Worm (Caenorhabditis elegans) whole organism, L3 larva: ENCODE data around the gene dhs-27.

Source experiments
- R02D3.7 ChIP-seq: fragments of 150-350 bp; optimal IDR thresholded peaks from 2 replicates; lab custom pipeline; 2014; ENCODE audit warnings: missing biosample characterization, missing genetic modification characterization
- ZK546.5 ChIP-seq: sonication (generic microtip); optimal IDR thresholded peaks from 2 replicates; lab custom pipeline; 2017; ENCODE audit warnings: missing biosample characterization, missing genetic modification characterization
- aly-2 ChIP-seq: fragments of 150-350 bp; optimal IDR thresholded peaks from 2 replicates; lab custom pipeline; 2014; ENCODE audit warnings: missing biosample characterization, missing genetic modification characterization
- ama-1 ChIP-seq: fragments of 150-350 bp; optimal IDR thresholded peaks from 2 replicates; lab custom pipeline; 2018
- ceh-82 ChIP-seq: fragments of 150-350 bp; optimal IDR thresholded peaks from 2 replicates; lab custom pipeline; 2014; ENCODE audit warnings: missing biosample characterization, missing genetic modification characterization
- ceh-9 ChIP-seq: sonication (generic microtip); optimal IDR thresholded peaks from 2 replicates; lab custom pipeline; 2018; ENCODE audit warnings: missing biosample characterization, missing genetic modification characterization
- egl-27 ChIP-seq: sonication (generic microtip); optimal IDR thresholded peaks from 4 replicates; lab custom pipeline; 2017; ENCODE audit warnings: missing biosample characterization, missing genetic modification reagents, missing genetic modification characterization
- egl-5 ChIP-seq: fragments of 150-350 bp; optimal IDR thresholded peaks from 2 replicates; lab custom pipeline; 2017; ENCODE audit warnings: missing biosample characterization, missing genetic modification reagents, missing genetic modification characterization, inconsistent platforms
- elt-2 ChIP-seq: sonication (generic microtip); optimal IDR thresholded peaks from 2 replicates; lab custom pipeline; 2016; ENCODE audit warnings: missing genetic modification reagents, mild to moderate bottlenecking, missing genetic modification characterization, missing compliant biosample characterization
- elt-3 ChIP-seq, 3 experiments: fragments of 150-350 bp in 1 of 3; sonication (generic microtip) in 2 of 3; optimal IDR thresholded peaks; 2 replicates in 2 of 3; 4 replicates in 1 of 3; lab custom pipeline; 2014 to 2017; ENCODE audit warnings: missing biosample characterization in 3 of 3, missing genetic modification characterization in 3 of 3
- eor-1 ChIP-seq, 2 experiments: fragments of 150-350 bp; optimal IDR thresholded peaks; 2 replicates each; lab custom pipeline; 2014 to 2018; ENCODE audit warnings: missing biosample characterization in 2 of 2, missing genetic modification characterization in 2 of 2
- fkh-10 ChIP-seq: sonication (generic microtip); optimal IDR thresholded peaks from 2 replicates; lab custom pipeline; 2017; ENCODE audit warnings: missing biosample characterization, missing genetic modification reagents, missing genetic modification characterization
- fkh-2 ChIP-seq: fragments of 150-350 bp; optimal IDR thresholded peaks from 2 replicates; lab custom pipeline; 2014; ENCODE audit warnings: missing biosample characterization, missing genetic modification reagents, missing genetic modification characterization
- hmg-11 ChIP-seq: sonication (generic microtip); optimal IDR thresholded peaks from 2 replicates; lab custom pipeline; 2016; ENCODE audit warnings: missing genetic modification characterization, missing compliant biosample characterization
- jun-1 ChIP-seq: fragments of 150-350 bp; optimal IDR thresholded peaks from 2 replicates; lab custom pipeline; 2014; ENCODE audit warnings: missing biosample characterization, missing genetic modification reagents, missing genetic modification characterization
- lin-39 ChIP-seq: fragments of 150-350 bp; optimal IDR thresholded peaks from 2 replicates; lab custom pipeline; 2018; ENCODE audit warnings: missing biosample characterization, missing genetic modification reagents, missing genetic modification characterization
- lsy-12 ChIP-seq: sonication (generic microtip); optimal IDR thresholded peaks from 2 replicates; lab custom pipeline; 2016; ENCODE audit warnings: mild to moderate bottlenecking, missing genetic modification characterization, missing compliant biosample characterization
- mdl-1 ChIP-seq: fragments of 150-350 bp; optimal IDR thresholded peaks from 2 replicates; lab custom pipeline; 2014; ENCODE audit warnings: missing biosample characterization, missing genetic modification characterization
- mml-1 ChIP-seq: fragments of 150-350 bp; sonication (generic microtip); optimal IDR thresholded peaks from 3 replicates; lab custom pipeline; 2014; ENCODE audit warnings: missing biosample characterization, missing genetic modification characterization
- nfya-1 ChIP-seq: sonication (generic microtip); optimal IDR thresholded peaks from 2 replicates; lab custom pipeline; 2017; ENCODE audit warnings: missing genetic modification characterization, mild to moderate bottlenecking, missing compliant biosample characterization, antibody characterized with exemption, moderate library complexity; ENCODE audit not compliant: insufficient read depth
- nhr-12 ChIP-seq: fragments of 150-350 bp; optimal IDR thresholded peaks from 2 replicates; lab custom pipeline; 2014; ENCODE audit warnings: missing biosample characterization, missing genetic modification characterization
- nhr-23 ChIP-seq: fragments of 150-350 bp; optimal IDR thresholded peaks from 2 replicates; lab custom pipeline; 2014; ENCODE audit warnings: missing biosample characterization, missing genetic modification reagents, missing genetic modification characterization
- nhr-25 ChIP-seq: sonication (generic microtip); optimal IDR thresholded peaks from 2 replicates; lab custom pipeline; 2017; ENCODE audit warnings: missing biosample characterization, missing genetic modification characterization
- nhr-28 ChIP-seq: fragments of 150-350 bp; optimal IDR thresholded peaks from 2 replicates; lab custom pipeline; 2014; ENCODE audit warnings: missing biosample characterization, missing genetic modification characterization
- nhr-43 ChIP-seq: sonication (generic microtip); optimal IDR thresholded peaks from 2 replicates; lab custom pipeline; 2016; ENCODE audit warnings: mild to moderate bottlenecking, missing genetic modification characterization, missing compliant biosample characterization; ENCODE audit not compliant: poor library complexity, severe bottlenecking
- nhr-67 ChIP-seq: fragments of 150-350 bp; optimal IDR thresholded peaks from 2 replicates; lab custom pipeline; 2014; ENCODE audit warnings: missing biosample characterization, missing genetic modification characterization
- nhr-76 ChIP-seq: fragments of 150-350 bp; sonication (generic microtip); optimal IDR thresholded peaks from 5 replicates; lab custom pipeline; 2014; ENCODE audit warnings: missing biosample characterization, missing genetic modification characterization
- pha-4 ChIP-seq: fragments of 150-350 bp; optimal IDR thresholded peaks from 2 replicates; lab custom pipeline; 2014; ENCODE audit warnings: missing biosample characterization, missing genetic modification reagents, missing genetic modification characterization
- sea-2 ChIP-seq: fragments of 150-350 bp; sonication (generic microtip); optimal IDR thresholded peaks from 4 replicates; lab custom pipeline; 2014; ENCODE audit warnings: missing biosample characterization, missing genetic modification reagents, missing genetic modification characterization
- skn-1 ChIP-seq: fragments of 150-350 bp; optimal IDR thresholded peaks from 2 replicates; lab custom pipeline; 2014; ENCODE audit warnings: missing biosample characterization, missing genetic modification characterization
- tbx-2 ChIP-seq: sonication (generic microtip); optimal IDR thresholded peaks from 2 replicates; lab custom pipeline; 2016; ENCODE audit warnings: mild to moderate bottlenecking, missing genetic modification characterization, missing compliant biosample characterization
- unc-39 ChIP-seq: sonication (generic microtip); optimal IDR thresholded peaks from 4 replicates; lab custom pipeline; 2017; ENCODE audit warnings: missing biosample characterization, missing genetic modification characterization
- ztf-4 ChIP-seq: fragments of 150-350 bp; optimal IDR thresholded peaks from 2 replicates; lab custom pipeline; 2014; ENCODE audit warnings: missing biosample characterization, missing genetic modification characterization

Gene dhs-27

DNA sequence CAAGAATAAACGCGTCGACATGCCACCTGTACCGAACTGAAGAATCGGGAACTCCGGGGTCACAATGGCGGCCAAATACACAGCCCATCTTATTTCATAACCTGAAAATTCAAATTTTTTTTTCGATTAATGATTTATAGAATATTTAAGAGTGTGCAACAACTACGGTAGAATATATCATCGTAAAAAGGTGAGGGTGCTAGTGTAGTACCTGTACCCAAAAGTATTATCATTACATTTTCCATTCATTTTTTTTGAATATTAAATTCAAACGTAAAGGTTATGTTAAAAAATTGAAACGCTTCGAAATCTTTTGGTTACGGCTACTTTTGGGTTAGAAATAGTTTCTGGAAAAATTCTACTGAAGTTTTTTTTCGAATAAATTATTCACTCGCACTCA is 15.5 kb upstream of the dhs-27 start, which contains the start of gene ZK813.4:
Gene ZK813.4, minus strand, starts transcription at position 101 of the 400 bp plus-strand sequence.
- no peak for TF ChIP-seq nhr-25
- TF ChIP-seq, all 47 proteins: peak for 0

DNA sequence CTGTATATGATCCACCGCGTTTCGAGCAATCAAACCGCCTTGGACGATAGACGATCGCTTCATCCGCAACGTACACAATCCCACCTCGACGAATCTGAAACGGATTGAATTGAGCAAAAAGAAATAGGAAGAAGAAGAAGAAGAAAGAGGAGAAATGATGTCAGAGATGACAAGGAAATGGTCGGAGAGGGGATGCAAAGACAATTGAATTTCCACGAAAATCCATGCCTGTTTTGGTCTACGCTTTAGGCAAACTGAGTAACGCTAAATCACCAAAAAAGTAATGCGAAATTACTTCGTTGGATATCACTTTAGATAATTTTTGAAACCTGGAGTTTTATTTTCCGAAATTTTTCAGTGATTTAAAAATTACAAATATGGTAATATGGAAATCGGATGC is 14.6 kb upstream of the dhs-27 start:
- TF ChIP-seq fkh-10 (GFP tag; lab: Kevin White, UChicago) (peak; percentile 35), ama-1 (no peak), lin-39 (no peak), nfya-1 (tag; lab: Kevin White, UChicago) (no peak)

DNA sequence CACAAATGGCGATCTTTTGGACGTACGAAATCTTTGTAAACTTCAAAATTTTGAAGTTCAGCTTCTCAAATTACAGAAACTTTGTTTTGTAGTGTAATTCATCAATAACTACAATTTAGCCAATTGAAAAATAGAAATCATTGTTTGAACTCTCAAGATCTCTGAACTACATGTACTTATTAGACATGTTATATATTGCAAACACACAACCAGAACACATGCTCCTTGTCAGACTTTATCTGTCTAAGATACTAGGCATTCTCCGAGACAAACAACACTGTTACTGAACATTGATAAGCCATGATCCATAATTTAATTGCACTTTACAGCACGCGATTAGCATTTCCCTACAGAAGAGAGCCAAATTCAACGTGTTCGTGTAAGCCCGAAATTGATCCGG is 10.0 kb upstream of the dhs-27 start, which contains the start of gene ZK813.6:
Gene ZK813.6, plus strand, starts transcription at position 301 of the 400 bp plus-strand sequence.
- TF ChIP-seq elt-2 (tag; lab: Kevin White, UChicago), result no peak
- no peak for TF ChIP-seq egl-27 (tag; lab: Kevin White, UChicago)
- TF ChIP-seq elt-3 (tag; optimal IDR thresholded peaks at IDR 0.05; lab: Kevin White, UChicago), result no peak
- TF ChIP-seq ceh-82 (tag; lab: Kevin White, UChicago), result no peak
- no peak for TF ChIP-seq hmg-11 (tag; lab: Kevin White, UChicago)
- TF ChIP-seq mml-1, result no peak
- TF ChIP-seq nhr-28 (tag; lab: Kevin White, UChicago), result no peak
- no peak for TF ChIP-seq jun-1 (tag; lab: Kevin White, UChicago)
- no peak for TF ChIP-seq nhr-43
- TF ChIP-seq eor-1 (tag; optimal IDR thresholded peaks at IDR 0.05; lab: Kevin White, UChicago), result no peak
- no peak for TF ChIP-seq pha-4
- TF ChIP-seq ceh-9, result no peak
- TF ChIP-seq egl-5, result no peak
- TF ChIP-seq nhr-67 (tag; lab: Kevin White, UChicago), result no peak
- no peak for TF ChIP-seq sea-2
- TF ChIP-seq, all 47 proteins: peak for 0

DNA sequence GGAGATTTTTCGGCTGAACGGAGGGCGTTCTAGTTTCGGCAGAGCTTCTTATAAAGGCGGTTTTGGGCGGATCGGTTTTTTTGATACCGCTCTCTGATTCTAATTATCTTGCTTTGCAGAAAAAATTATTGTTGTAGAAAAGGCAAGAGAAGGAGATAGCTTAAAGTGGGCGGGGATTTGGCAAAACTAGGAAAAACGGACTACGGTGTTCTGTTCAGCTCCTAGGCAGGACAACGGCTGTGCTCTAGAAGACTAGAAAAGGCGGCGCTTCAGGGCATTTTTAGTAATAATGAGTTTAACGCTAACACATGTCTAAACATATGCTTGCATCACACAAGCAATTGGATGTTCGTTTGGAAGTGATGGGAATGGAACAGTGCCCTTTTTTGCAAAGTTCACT is 4.6 kb upstream of the dhs-27 start, which contains the start of gene C04F6.7:
Gene C04F6.7, minus strand, starts transcription at position 101 of the 400 bp plus-strand sequence.
- TF ChIP-seq nhr-76 (tag; lab: Kevin White, UChicago) (no peak), elt-2 (tag; lab: Kevin White, UChicago) (no peak), nhr-43 (no peak), nhr-25 (no peak), R02D3.7 (no peak), tbx-2 (no peak), ceh-9 (no peak), aly-2 (tag; lab: Kevin White, UChicago) (no peak), skn-1 (no peak), eor-1 (tag; optimal IDR thresholded peaks at IDR 0.05; lab: Kevin White, UChicago) (no peak), ceh-82 (tag; lab: Kevin White, UChicago) (no peak), sea-2 (no peak), jun-1 (tag; lab: Kevin White, UChicago) (no peak), nhr-28 (tag; lab: Kevin White, UChicago) (no peak), nfya-1 (tag; lab: Kevin White, UChicago) (no peak), pha-4 (no peak)

DNA sequence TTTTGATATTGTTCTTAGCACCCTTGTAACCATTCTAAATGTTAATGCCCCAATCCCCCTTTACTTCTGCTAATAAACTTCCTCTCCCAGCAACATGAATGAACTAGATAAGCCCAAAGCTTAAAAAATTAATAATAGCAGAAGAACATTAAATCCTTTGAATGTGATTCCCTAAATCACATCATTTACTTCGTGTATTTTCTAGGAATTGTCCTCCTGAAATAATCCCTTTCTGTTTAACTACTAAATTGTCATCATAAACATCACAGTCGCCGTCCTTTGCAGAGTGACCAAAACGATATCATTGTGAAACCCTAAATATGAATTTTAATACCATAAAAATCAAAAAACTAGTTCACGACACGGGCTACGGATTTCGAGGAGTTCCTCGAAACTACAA is 1.6 kb upstream of the dhs-27 start:
- TF ChIP-seq nhr-25 (no peak), ceh-82 (tag; lab: Kevin White, UChicago) (no peak), ztf-4 (tag; lab: Kevin White, UChicago) (no peak), mdl-1 (tag; lab: Kevin White, UChicago) (no peak), unc-39 (tag; lab: Kevin White, UChicago) (no peak), jun-1 (tag; lab: Kevin White, UChicago) (no peak), egl-27 (tag; lab: Kevin White, UChicago) (no peak), egl-5 (no peak), ama-1 (no peak), tbx-2 (no peak), skn-1 (no peak), nfya-1 (tag; lab: Kevin White, UChicago) (no peak), lsy-12 (tag; lab: Kevin White, UChicago) (no peak), nhr-23 (tag; lab: Kevin White, UChicago) (no peak), nhr-43 (no peak), fkh-2 (tag; lab: Kevin White, UChicago) (no peak), nhr-12 (no peak), ZK546.5 (tag; lab: Kevin White, UChicago) (no peak), ceh-9 (no peak)
- TF ChIP-seq, all 47 proteins: peak for 0
